Fruit fly (Drosophila melanogaster) whole organism, embryonic: Measurements from ENCODE around the gene GCS2beta.

ENCODE experiments used
- CG11085 ChIP-seq: fragments of 200-800 bp; sonication (Bioruptor generic); IDR thresholded peaks from 2 replicates; pipeline ENCODE4 v1.3.6; 2022; ENCODE audit warnings: missing biosample characterization, missing genetic modification characterization
- CG11247 ChIP-seq: fragments of 200-800 bp; sonication (Bioruptor generic); IDR thresholded peaks from 2 replicates; pipeline ENCODE4 v1.3.6; 2022; ENCODE audit warnings: missing biosample characterization, missing genetic modification characterization
- CG12391 ChIP-seq: fragments of 200-800 bp; sonication (Bioruptor generic); optimal IDR thresholded peaks from 3 replicates; lab custom pipeline; 2018; ENCODE audit warnings: missing biosample characterization, mild to moderate bottlenecking, missing genetic modification characterization, moderate library complexity
- CG12659 ChIP-seq: fragments of 200-800 bp; sonication (Bioruptor generic); optimal IDR thresholded peaks from 3 replicates; lab custom pipeline; 2017; ENCODE audit warnings: mild to moderate bottlenecking, missing biosample characterization, missing genetic modification reagents, missing genetic modification characterization
- CG12769 ChIP-seq: fragments of 200-800 bp; sonication (Bioruptor generic); optimal IDR thresholded peaks from 2 replicates; lab custom pipeline; 2019; ENCODE audit warnings: missing biosample characterization, mild to moderate bottlenecking, missing genetic modification characterization, moderate library complexity
- CG13624 ChIP-seq: fragments of 200-800 bp; sonication (Bioruptor generic); optimal IDR thresholded peaks from 2 replicates; lab custom pipeline; 2016; ENCODE audit warnings: missing biosample characterization, missing genetic modification characterization
- CG14014 ChIP-seq: fragments of 200-800 bp; sonication (Bioruptor generic); IDR thresholded peaks from 2 replicates; pipeline ENCODE4 v1.3.6; 2022; ENCODE audit warnings: missing biosample characterization, missing genetic modification characterization
- CG1602 ChIP-seq: fragments of 200-800 bp; sonication (Bioruptor generic); optimal IDR thresholded peaks from 3 replicates; lab custom pipeline; 2016; ENCODE audit warnings: missing biosample characterization, missing genetic modification characterization
- CG1647 ChIP-seq: fragments of 200-800 bp; sonication (Bioruptor generic); optimal IDR thresholded peaks from 3 replicates; lab custom pipeline; 2016; ENCODE audit warnings: missing biosample characterization, missing genetic modification characterization
- CG17829 ChIP-seq: fragments of 200-800 bp; optimal IDR thresholded peaks from 2 replicates; lab custom pipeline; 2019; ENCODE audit warnings: missing biosample characterization, mild to moderate bottlenecking, missing genetic modification characterization, moderate library complexity
- CG2889 ChIP-seq: fragments of 200-800 bp; sonication (Bioruptor generic); IDR thresholded peaks from 3 replicates; pipeline ENCODE4 v1.3.6; 2022; ENCODE audit warnings: missing biosample characterization, missing genetic modification characterization
- CG30431 ChIP-seq: fragments of 200-800 bp; sonication (Bioruptor generic); optimal IDR thresholded peaks from 2 replicates; lab custom pipeline; 2017; ENCODE audit warnings: missing biosample characterization, missing genetic modification characterization
- CG31365 ChIP-seq: fragments of 200-800 bp; sonication (Bioruptor generic); optimal IDR thresholded peaks from 2 replicates; lab custom pipeline; 2018; ENCODE audit warnings: missing biosample characterization, mild to moderate bottlenecking, missing genetic modification characterization
- CG3407 ChIP-seq: fragments of 200-800 bp; sonication (Bioruptor generic); optimal IDR thresholded peaks from 2 replicates; lab custom pipeline; 2018; ENCODE audit warnings: missing biosample characterization, mild to moderate bottlenecking, missing genetic modification characterization
- CG6683 ChIP-seq: fragments of 200-800 bp; sonication (Bioruptor generic); optimal IDR thresholded peaks from 2 replicates; lab custom pipeline; 2017; ENCODE audit warnings: missing biosample characterization, mild to moderate bottlenecking, missing genetic modification characterization, missing genetic modification reagents
- CG6854 ChIP-seq: fragments of 200-800 bp; sonication (Bioruptor generic); optimal IDR thresholded peaks from 3 replicates; lab custom pipeline; 2017; ENCODE audit warnings: missing biosample characterization, mild to moderate bottlenecking, missing genetic modification characterization
- CG7963 ChIP-seq: fragments of 200-800 bp; sonication (Bioruptor generic); IDR thresholded peaks from 3 replicates; pipeline ENCODE4 v1.3.6; 2022; ENCODE audit warnings: missing biosample characterization, missing genetic modification characterization; ENCODE audit not compliant: partially characterized antibody
- CoRest ChIP-seq: fragments of 200-800 bp; sonication (Bioruptor generic); optimal IDR thresholded peaks from 3 replicates; lab custom pipeline; 2018; ENCODE audit warnings: missing biosample characterization, mild to moderate bottlenecking, missing genetic modification characterization, moderate library complexity
- Deaf1 ChIP-seq: fragments of 200-800 bp; optimal IDR thresholded peaks from 3 replicates; lab custom pipeline; 2019; ENCODE audit warnings: missing biosample characterization, mild to moderate bottlenecking, missing genetic modification characterization, moderate library complexity
- Fer3 ChIP-seq: fragments of 200-800 bp; sonication (Bioruptor generic); optimal IDR thresholded peaks from 2 replicates; lab custom pipeline; 2018; ENCODE audit warnings: missing biosample characterization, mild to moderate bottlenecking, missing genetic modification characterization, moderate library complexity
- H2.0 ChIP-seq: fragments of 200-800 bp; sonication (Bioruptor generic); IDR thresholded peaks from 2 replicates; pipeline ENCODE4 v1.3.6; 2022; ENCODE audit warnings: missing biosample characterization, missing genetic modification characterization
- Hand ChIP-seq: fragments of 200-800 bp; sonication (Bioruptor generic); optimal IDR thresholded peaks from 2 replicates; lab custom pipeline; 2017; ENCODE audit warnings: mild to moderate bottlenecking, missing biosample characterization, missing genetic modification reagents, missing genetic modification characterization
- Hey ChIP-seq: fragments of 200-800 bp; sonication (Bioruptor generic); optimal IDR thresholded peaks from 3 replicates; lab custom pipeline; 2018; ENCODE audit warnings: missing biosample characterization, mild to moderate bottlenecking, missing genetic modification characterization
- HmgD ChIP-seq: fragments of 200-800 bp; sonication (Bioruptor generic); optimal IDR thresholded peaks from 3 replicates; lab custom pipeline; 2016; ENCODE audit warnings: missing biosample characterization, missing genetic modification characterization
- Oaz ChIP-seq: fragments of 200-800 bp; sonication (Bioruptor generic); IDR thresholded peaks from 2 replicates; pipeline ENCODE4 v1.3.6; 2022; ENCODE audit warnings: missing biosample characterization, missing genetic modification characterization
- Oli ChIP-seq: fragments of 200-800 bp; sonication (Bioruptor generic); optimal IDR thresholded peaks from 2 replicates; lab custom pipeline; 2018; ENCODE audit warnings: missing biosample characterization, mild to moderate bottlenecking, missing genetic modification characterization, moderate library complexity
- Optix ChIP-seq: fragments of 200-800 bp; sonication (Bioruptor generic); IDR thresholded peaks from 3 replicates; pipeline ENCODE4 v1.3.6; 2022; ENCODE audit warnings: missing biosample characterization, missing genetic modification characterization
- Ptx1 ChIP-seq: fragments of 200-800 bp; sonication (Bioruptor generic); IDR thresholded peaks from 2 replicates; pipeline ENCODE4 v1.3.6; 2022; ENCODE audit warnings: missing biosample characterization, missing genetic modification characterization
- Side ChIP-seq: fragments of 200-800 bp; sonication (Bioruptor generic); optimal IDR thresholded peaks from 2 replicates; lab custom pipeline; 2016; ENCODE audit warnings: missing biosample characterization, missing genetic modification characterization
- abd-A ChIP-seq: fragments of 200-800 bp; sonication (Bioruptor generic); optimal IDR thresholded peaks from 3 replicates; lab custom pipeline; 2019; ENCODE audit warnings: missing biosample characterization, mild to moderate bottlenecking, missing genetic modification characterization, moderate library complexity
- ara ChIP-seq: fragments of 200-800 bp; sonication (Bioruptor generic); IDR thresholded peaks from 2 replicates; pipeline ENCODE4 v1.3.6; 2022; ENCODE audit warnings: missing biosample characterization, missing genetic modification characterization
- ase ChIP-seq: fragments of 200-800 bp; sonication (Bioruptor generic); IDR thresholded peaks from 3 replicates; pipeline ENCODE4 v1.3.6; 2022; ENCODE audit warnings: missing biosample characterization, missing genetic modification characterization
- cas ChIP-seq: fragments of 200-800 bp; sonication (Bioruptor generic); IDR thresholded peaks from 2 replicates; pipeline ENCODE4 v1.3.6; 2022; ENCODE audit warnings: missing biosample characterization, missing genetic modification characterization
- cato ChIP-seq: fragments of 200-800 bp; sonication (Bioruptor generic); optimal IDR thresholded peaks from 2 replicates; lab custom pipeline; 2016; ENCODE audit warnings: missing biosample characterization, missing genetic modification characterization, borderline replicate concordance
- crol ChIP-seq: fragments of 200-800 bp; sonication (Bioruptor generic); IDR thresholded peaks from 2 replicates; pipeline ENCODE4 v1.3.6; 2022; ENCODE audit warnings: missing biosample characterization, missing genetic modification characterization
- da ChIP-seq: fragments of 200-800 bp; sonication (Bioruptor generic); optimal IDR thresholded peaks from 2 replicates; lab custom pipeline; 2016; ENCODE audit warnings: missing biosample characterization, missing genetic modification characterization
- emc ChIP-seq: fragments of 200-800 bp; sonication (Bioruptor generic); optimal IDR thresholded peaks from 2 replicates; lab custom pipeline; 2016; ENCODE audit warnings: missing biosample characterization, missing genetic modification characterization
- ems ChIP-seq: fragments of 200-800 bp; sonication (Bioruptor generic); optimal IDR thresholded peaks from 3 replicates; lab custom pipeline; 2016; ENCODE audit warnings: missing biosample characterization, missing genetic modification characterization
- fd64A ChIP-seq: fragments of 200-800 bp; sonication (Bioruptor generic); optimal IDR thresholded peaks from 3 replicates; lab custom pipeline; 2018; ENCODE audit warnings: missing biosample characterization, mild to moderate bottlenecking, missing genetic modification characterization
- gcm ChIP-seq: fragments of 200-800 bp; sonication (Bioruptor generic); optimal IDR thresholded peaks from 2 replicates; lab custom pipeline; 2019; ENCODE audit warnings: missing biosample characterization, mild to moderate bottlenecking, missing genetic modification characterization, moderate library complexity
- gsb ChIP-seq: fragments of 200-800 bp; sonication (Bioruptor generic); IDR thresholded peaks from 2 replicates; pipeline ENCODE4 v1.3.6; 2022; ENCODE audit warnings: missing biosample characterization, missing genetic modification characterization
- gsb-n ChIP-seq: fragments of 200-800 bp; sonication (Bioruptor generic); optimal IDR thresholded peaks from 3 replicates; lab custom pipeline; 2018; ENCODE audit warnings: missing biosample characterization, mild to moderate bottlenecking, missing genetic modification characterization
- odd ChIP-seq: fragments of 200-800 bp; sonication (Bioruptor generic); optimal IDR thresholded peaks from 2 replicates; lab custom pipeline; 2017; ENCODE audit warnings: missing biosample characterization, mild to moderate bottlenecking, missing genetic modification characterization
- onecut ChIP-seq: fragments of 200-800 bp; sonication (Bioruptor generic); IDR thresholded peaks from 2 replicates; pipeline ENCODE4 v1.3.6; 2022; ENCODE audit warnings: missing biosample characterization, missing genetic modification characterization
- peb ChIP-seq: fragments of 200-800 bp; sonication (Bioruptor generic); IDR thresholded peaks from 2 replicates; pipeline ENCODE4 v1.3.6; 2022; ENCODE audit warnings: missing biosample characterization, missing genetic modification characterization
- pros ChIP-seq: fragments of 200-800 bp; sonication (Bioruptor generic); optimal IDR thresholded peaks from 3 replicates; lab custom pipeline; 2019; ENCODE audit warnings: missing biosample characterization, mild to moderate bottlenecking, missing genetic modification characterization, moderate library complexity
- ro ChIP-seq: fragments of 200-800 bp; sonication (Bioruptor generic); IDR thresholded peaks from 2 replicates; pipeline ENCODE4 v1.3.6; 2022; ENCODE audit warnings: missing biosample characterization, missing genetic modification characterization
- sens-2 ChIP-seq: fragments of 200-800 bp; sonication (Bioruptor generic); IDR thresholded peaks from 2 replicates; pipeline ENCODE4 v1.3.6; 2022; ENCODE audit warnings: missing biosample characterization, missing genetic modification characterization
- shn ChIP-seq: fragments of 200-800 bp; sonication (Bioruptor generic); optimal IDR thresholded peaks from 3 replicates; lab custom pipeline; 2016; ENCODE audit warnings: missing biosample characterization, missing genetic modification characterization
- sqz ChIP-seq: fragments of 200-800 bp; sonication (Bioruptor generic); optimal IDR thresholded peaks from 3 replicates; lab custom pipeline; 2018; ENCODE audit warnings: missing biosample characterization, mild to moderate bottlenecking, missing genetic modification characterization
- usp ChIP-seq: fragments of >200 bp; optimal IDR thresholded peaks from 2 replicates; lab custom pipeline; 2017; ENCODE audit warnings: missing biosample characterization, missing genetic modification characterization

GCS2beta gene

dm6 chr2L:17480943-17481580 is 3.0 kb downstream of the GCS2beta start, which contains the start of the genes fws and Lamtor3 (continued):
- TF ChIP-seq CG1602 (GFP tag; lab: Kevin White, UChicago) = peak; percentile 97
- TF ChIP-seq cato (GFP tag; lab: Kevin White, UChicago) = peak; percentile 96
- peak; percentile 80 for TF ChIP-seq CG31365 (tag; lab: Kevin White, UChicago)
- peak; percentile 94 for TF ChIP-seq onecut (GFP tag; lab: Robert Waterston, UW)
- TF ChIP-seq usp = no peak
- TF ChIP-seq sens-2 (GFP tag; lab: Robert Waterston, UW) = peak; percentile 98
- peak; percentile 99 for TF ChIP-seq Optix (GFP tag; lab: Robert Waterston, UW)
- TF ChIP-seq H2.0 (GFP tag; lab: Robert Waterston, UW) = peak; percentile 99
- peak; percentile 99 for TF ChIP-seq Ptx1 (GFP tag; lab: Robert Waterston, UW)
- TF ChIP-seq CG12769 = peak; percentile 95
- peak; percentile 90 for TF ChIP-seq ems (GFP tag; lab: Kevin White, UChicago)
- peak; percentile 85 for TF ChIP-seq shn (GFP tag; lab: Kevin White, UChicago)
- TF ChIP-seq peb (GFP tag; lab: Robert Waterston, UW) = peak; percentile 98
- TF ChIP-seq CG12391 (tag; lab: Kevin White, UChicago) = peak; percentile 99
- TF ChIP-seq CG30431 (GFP tag; lab: Kevin White, UChicago) = peak; percentile 98
- TF ChIP-seq CG12659 (GFP tag; lab: Kevin White, UChicago) = peak; percentile 99
- TF ChIP-seq Side (GFP tag; lab: Kevin White, UChicago) = peak; percentile 72
- peak; percentile 52 for TF ChIP-seq emc (GFP tag; lab: Kevin White, UChicago)
- TF ChIP-seq CG2889 (GFP tag; lab: Robert Waterston, UW) = peak; percentile 99
- peak; percentile 99 for TF ChIP-seq gsb
- peak; percentile 91 for TF ChIP-seq sqz
- TF ChIP-seq CoRest (tag; lab: Kevin White, UChicago) = peak; percentile 98
- peak; percentile 99 for TF ChIP-seq Oli (tag; lab: Kevin White, UChicago)
- peak; percentile 99 for TF ChIP-seq CG11247 (GFP tag; lab: Robert Waterston, UW)
- no peak for TF ChIP-seq pros (GFP tag; lab: Kevin White, UChicago)
- TF ChIP-seq crol (GFP tag; lab: Robert Waterston, UW) = peak; percentile 75
- peak; percentile 97 for TF ChIP-seq gcm (GFP tag; lab: Kevin White, UChicago)
- TF ChIP-seq fd64A (GFP tag; lab: Kevin White, UChicago) = peak; percentile 93
- TF ChIP-seq CG11085 = peak; percentile 99
- TF ChIP-seq ase (GFP tag; lab: Robert Waterston, UW) = peak; percentile 100
- no peak for TF ChIP-seq HmgD (GFP tag; lab: Kevin White, UChicago)
- TF ChIP-seq CG3407 (GFP tag; lab: Kevin White, UChicago) = peak; percentile 97
- peak; percentile 85 for TF ChIP-seq CG13624 (GFP tag; lab: Kevin White, UChicago)
- TF ChIP-seq ro = peak; percentile 97
- TF ChIP-seq da (GFP tag; lab: Kevin White, UChicago) = peak; percentile 27
- TF ChIP-seq CG14014 (GFP tag; lab: Robert Waterston, UW) = peak; percentile 99
- TF ChIP-seq CG7963 (GFP tag; lab: Robert Waterston, UW) = 0 out of 3 replicates have a peak, but pooled peaks have one; percentile 43
- peak; percentile 98 for TF ChIP-seq gsb-n (tag; lab: Kevin White, UChicago)
- TF ChIP-seq Deaf1 (tag; lab: Kevin White, UChicago) = peak; percentile 77
- TF ChIP-seq CG6683 = peak; percentile 94
- TF ChIP-seq CG17829 = peak; percentile 98
- TF ChIP-seq CG1647 (GFP tag; lab: Kevin White, UChicago) = peak; percentile 83
- TF ChIP-seq Oaz (GFP tag; lab: Robert Waterston, UW) = peak; percentile 98
- peak; percentile 93 for TF ChIP-seq odd (GFP tag; lab: Kevin White, UChicago)
- TF ChIP-seq Fer3 (tag; lab: Kevin White, UChicago) = peak; percentile 99
- TF ChIP-seq abd-A = no peak
- TF ChIP-seq CG6854 (GFP tag; lab: Kevin White, UChicago) = peak; percentile 93
- peak; percentile 98 for TF ChIP-seq cas (GFP tag; lab: Robert Waterston, UW)
- peak; percentile 72 for TF ChIP-seq Hey (tag; lab: Kevin White, UChicago)
- TF ChIP-seq ara (GFP tag; lab: Robert Waterston, UW) = peak; percentile 99
- peak; percentile 92 for TF ChIP-seq Hand (GFP tag; lab: Kevin White, UChicago)
